Worm (Caenorhabditis elegans): ENCODE results near the gene crn-7.

crn-7 gene

DNA sequence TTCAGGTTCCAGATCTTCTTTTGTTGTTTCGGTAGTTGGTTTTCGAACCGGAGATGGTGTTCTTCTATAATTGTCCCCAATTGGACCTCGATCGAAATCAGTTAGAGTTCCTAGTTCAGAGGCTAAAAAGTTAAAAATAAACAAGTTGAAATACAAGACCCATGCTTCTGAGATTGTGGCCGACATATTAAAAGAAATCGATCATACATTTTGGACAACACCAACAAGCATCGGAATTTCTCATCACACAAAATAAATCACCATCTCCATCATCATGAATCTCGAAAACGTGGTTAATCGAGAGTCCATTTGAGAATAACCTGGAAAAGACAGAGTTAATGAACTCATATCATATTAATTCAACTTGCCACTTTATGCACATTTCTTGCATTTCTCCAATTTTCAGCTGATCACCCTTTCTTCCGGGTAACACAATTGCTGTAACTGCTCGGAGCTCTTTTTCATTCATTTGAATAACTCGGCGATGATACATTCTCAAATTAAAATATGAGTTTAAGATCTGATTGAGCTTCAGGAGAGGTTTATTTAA is 3.4 kb downstream of the crn-7 start, which contains the start of the genes mps-4 and F09G8.10:
Gene mps-4, minus strand, starts transcription at position 101 of the 550 bp plus-strand sequence.
Gene F09G8.10, minus strand, starts transcription at position 500 of the 550 bp plus-strand sequence.
- TF ChIP-seq lin-15B (tag; optimal IDR thresholded peaks at IDR 0.05): no peak
- no peak for TF ChIP-seq dve-1 (tag; optimal IDR thresholded peaks at IDR 0.05; ENCODE audit: insufficient read depth)
- no peak for TF ChIP-seq ctbp-1 (GFP tag; IDR thresholded peaks at IDR 0.05)
- no peak for TF ChIP-seq unc-130 (GFP tag; optimal IDR thresholded peaks at IDR 0.05)

ce11 chrIII:8275871-8276270 is 7.5 kb downstream of the crn-7 start, which contains the start of gene clec-160:
clec-160 (minus strand) TSS chrIII:8275971.
- TF ChIP-seq Y48G9A.11 (GFP tag; IDR thresholded peaks at IDR 0.05) (no peak), dpl-1 (GFP tag; optimal IDR thresholded peaks at IDR 0.05) (no peak), mxl-2 (GFP tag; conservative IDR thresholded peaks at IDR 0.05) (no peak), skn-1 (tag; optimal IDR thresholded peaks at IDR 0.05) (no peak), ztf-11 (tag; optimal IDR thresholded peaks at IDR 0.05) (no peak), dmd-9 (GFP tag; IDR thresholded peaks at IDR 0.05) (no peak), nhr-42 (GFP tag; IDR thresholded peaks at IDR 0.05) (no peak), vab-7 (GFP tag; IDR thresholded peaks at IDR 0.05) (no peak), arid-1 (GFP tag; conservative IDR thresholded peaks at IDR 0.05) (no peak), hif-1 (tag; optimal IDR thresholded peaks at IDR 0.05) (no peak), rbr-2 (tag; optimal IDR thresholded peaks at IDR 0.05) (no peak), saeg-2 (GFP tag; IDR thresholded peaks at IDR 0.05) (no peak), ceh-20 (GFP tag; IDR thresholded peaks at IDR 0.05) (no peak), unc-39 (tag; optimal IDR thresholded peaks at IDR 0.05) (no peak), ama-1 (optimal IDR thresholded peaks at IDR 0.05) (no peak), daf-19 (GFP tag; conservative IDR thresholded peaks at IDR 0.05) (no peak), spr-1 (tag; optimal IDR thresholded peaks at IDR 0.05) (no peak)

ce11 chrIII:8278801-8279200 is 10.5 kb downstream of the crn-7 start, which contains the start of gene mig-10:
mig-10 (plus strand) TSS chrIII:8279101.
- TF ChIP-seq dmd-8 (GFP tag; IDR thresholded peaks at IDR 0.05) (no peak), lim-7 (GFP tag; IDR thresholded peaks at IDR 0.05) (no peak), fkh-10 (GFP tag; optimal IDR thresholded peaks at IDR 0.05) (no peak), nhr-11 (tag; optimal IDR thresholded peaks at IDR 0.05) (no peak), nhr-76 (tag; optimal IDR thresholded peaks at IDR 0.05) (no peak), arid-1 (GFP tag; conservative IDR thresholded peaks at IDR 0.05) (no peak), snpc-1.2 (GFP tag; IDR thresholded peaks at IDR 0.05) (no peak), mxl-3 (GFP tag; optimal IDR thresholded peaks at IDR 0.05) (no peak), nhr-102 (tag; optimal IDR thresholded peaks at IDR 0.05) (no peak), hlh-30 (tag; optimal IDR thresholded peaks at IDR 0.05; ENCODE audit: insufficient read depth) (no peak), mep-1 (tag; optimal IDR thresholded peaks at IDR 0.05) (no peak), lir-3 (tag; optimal IDR thresholded peaks at IDR 0.05) (no peak), tag-97 (GFP tag; IDR thresholded peaks at IDR 0.05) (no peak), vab-7 (GFP tag; IDR thresholded peaks at IDR 0.05) (no peak), zfp-2 (tag; optimal IDR thresholded peaks at IDR 0.05) (no peak), lsy-2 (tag; optimal IDR thresholded peaks at IDR 0.05) (no peak), duxl-1 (tag; optimal IDR thresholded peaks at IDR 0.05; ENCODE audit: poor library complexity) (no peak), snpc-4 (tag; optimal IDR thresholded peaks at IDR 0.05) (no peak), lin-29 (GFP tag; IDR thresholded peaks at IDR 0.05) (no peak), spr-1 (tag; optimal IDR thresholded peaks at IDR 0.05) (no peak)

Measured in whole organism, L4 larva.